Fruit fly (Drosophila melanogaster): ENCODE results near the gene CG7322.

The CG7322 gene

DNA sequence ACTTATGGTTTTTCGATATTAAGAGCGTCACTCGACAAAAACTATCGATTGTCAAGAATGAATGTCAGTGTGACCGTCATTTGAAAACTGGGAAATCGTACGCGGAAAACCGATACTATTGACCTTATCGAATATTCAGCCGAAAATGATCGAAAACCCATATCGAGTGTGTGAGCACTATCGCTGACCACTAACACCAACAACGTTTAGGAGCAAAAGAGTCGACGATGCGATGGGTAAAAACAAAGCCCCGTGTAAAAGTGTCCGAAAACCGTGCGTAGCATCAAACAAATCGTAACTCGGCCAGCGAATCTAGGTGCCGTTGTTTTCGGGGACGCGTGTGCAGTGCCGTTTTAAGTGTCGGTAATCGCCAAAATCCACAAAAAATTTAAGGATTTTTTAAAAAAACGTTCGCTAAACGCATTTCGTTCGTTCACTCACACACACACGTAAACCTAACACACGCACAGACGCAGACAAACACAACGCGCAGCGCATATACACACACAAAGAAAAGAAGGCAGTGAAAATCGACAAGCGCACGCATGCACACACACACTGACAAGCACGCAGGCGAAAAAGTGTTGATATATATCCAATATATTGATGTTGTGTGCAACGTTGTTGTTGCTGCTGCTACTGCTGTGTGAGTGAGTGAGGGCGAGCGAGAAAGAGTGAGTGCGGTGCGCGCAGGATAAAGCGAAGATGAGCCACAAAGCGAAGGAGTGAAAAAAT lies 6.4 kb upstream of the CG7322 start, which contains the start of the genes CG7326 and Dora (continued):
- no peak for TF ChIP-seq Nf-YC (tag; optimal IDR thresholded peaks at IDR 0.05)
- TF ChIP-seq exex (tag; optimal IDR thresholded peaks at IDR 0.05), result no peak
- peak; percentile 94 for TF ChIP-seq HLH4C (GFP tag; IDR thresholded peaks at IDR 0.05; ENCODE audit: partially characterized antibody)
- peak; percentile 29 for TF ChIP-seq psq (GFP tag; optimal IDR thresholded peaks at IDR 0.05)
- peak; percentile 21 for TF ChIP-seq CG6854 (GFP tag; optimal IDR thresholded peaks at IDR 0.05)
- peak; percentile 44 for TF ChIP-seq CG34376 (GFP tag; optimal IDR thresholded peaks at IDR 0.05)
- TF ChIP-seq schlank (tag; optimal IDR thresholded peaks at IDR 0.05), result no peak
- no peak for TF ChIP-seq CG5180 (GFP tag; optimal IDR thresholded peaks at IDR 0.05)
- TF ChIP-seq otp (GFP tag; IDR thresholded peaks at IDR 0.05), result no peak
- TF ChIP-seq hb (GFP tag; IDR thresholded peaks at IDR 0.05; ENCODE audit: partially characterized antibody), result peak; percentile 87
- TF ChIP-seq CG15479 (GFP tag; optimal IDR thresholded peaks at IDR 0.05), result peak; percentile 82
- TF ChIP-seq CG10959 (GFP tag; IDR thresholded peaks at IDR 0.05), result no peak
- no peak for TF ChIP-seq fd102C (GFP tag; optimal IDR thresholded peaks at IDR 0.05)
- no peak for TF ChIP-seq esg (GFP tag; conservative IDR thresholded peaks at IDR 0.05)
- peak; percentile 61 for TF ChIP-seq Lhr (GFP tag; optimal IDR thresholded peaks at IDR 0.05)
- peak; percentile 63 for TF ChIP-seq trem (tag; optimal IDR thresholded peaks at IDR 0.05)
- TF ChIP-seq CG13287 (GFP tag; IDR thresholded peaks at IDR 0.05; ENCODE audit: partially characterized antibody), result peak; percentile 96
- peak; percentile 33 for TF ChIP-seq CG17912 (GFP tag; optimal IDR thresholded peaks at IDR 0.05)
- peak; percentile 42 for TF ChIP-seq CG3995 (GFP tag; optimal IDR thresholded peaks at IDR 0.05)
- no peak for TF ChIP-seq tgo (GFP tag; IDR thresholded peaks at IDR 0.05)
- peak; percentile 68; the same call in 1 of the 2 replicates for TF ChIP-seq CG2129 (GFP tag; IDR thresholded peaks at IDR 0.05; ENCODE audit: partially characterized antibody)
- no peak for TF ChIP-seq Trl (optimal IDR thresholded peaks at IDR 0.05)
- TF ChIP-seq Trl (GFP tag; optimal IDR thresholded peaks at IDR 0.05), result no peak
- TF ChIP-seq gsb (GFP tag; IDR thresholded peaks at IDR 0.05), result no peak
- no peak for TF ChIP-seq Meics (GFP tag; optimal IDR thresholded peaks at IDR 0.05)
- TF ChIP-seq sob (GFP tag; IDR thresholded peaks at IDR 0.05), result peak; percentile 26; the same call in 1 of the 2 replicates
- no peak for TF ChIP-seq Atf3 (GFP tag; optimal IDR thresholded peaks at IDR 0.05)
- no peak for TF ChIP-seq CG10462 (GFP tag; optimal IDR thresholded peaks at IDR 0.05)
- TF ChIP-seq chn (GFP tag; optimal IDR thresholded peaks at IDR 0.05), result no peak
- no peak for TF ChIP-seq wdn (GFP tag; IDR thresholded peaks at IDR 0.05)
- no peak for TF ChIP-seq bowl (GFP tag; IDR thresholded peaks at IDR 0.05)
- TF ChIP-seq nom (GFP tag; optimal IDR thresholded peaks at IDR 0.05), result no peak
- no peak for TF ChIP-seq Optix (GFP tag; IDR thresholded peaks at IDR 0.05)
- TF ChIP-seq CG32772 (GFP tag; IDR thresholded peaks at IDR 0.05), result no peak
- peak; percentile 80 for TF ChIP-seq onecut (GFP tag; IDR thresholded peaks at IDR 0.05)
- TF ChIP-seq Dip3 (GFP tag; optimal IDR thresholded peaks at IDR 0.05), result no peak
- TF ChIP-seq ewg (GFP tag; optimal IDR thresholded peaks at IDR 0.05), result peak; percentile 73
- peak; percentile 32 for TF ChIP-seq B-H2 (GFP tag; optimal IDR thresholded peaks at IDR 0.05)
- peak; percentile 67; the same call in 1 of the 3 replicates for TF ChIP-seq CG34422 (GFP tag; IDR thresholded peaks at IDR 0.05)
- TF ChIP-seq gro (GFP tag; optimal IDR thresholded peaks at IDR 0.05), result no peak
- no peak for TF ChIP-seq zfh1 (GFP tag; IDR thresholded peaks at IDR 0.05)
- no peak for TF ChIP-seq CG10979 (tag; optimal IDR thresholded peaks at IDR 0.05)
- peak; percentile 85 for TF ChIP-seq YL-1 (GFP tag; optimal IDR thresholded peaks at IDR 0.05)
- TF ChIP-seq CG18262 (tag; optimal IDR thresholded peaks at IDR 0.05), result no peak
- peak; percentile 94 for TF ChIP-seq CG34224 (GFP tag; IDR thresholded peaks at IDR 0.05; ENCODE audit: partially characterized antibody)
- TF ChIP-seq CG12219 (GFP tag; optimal IDR thresholded peaks at IDR 0.05), result no peak
- no peak for TF ChIP-seq CG6765 (GFP tag; optimal IDR thresholded peaks at IDR 0.05)
- no peak for TF ChIP-seq CG4404 (GFP tag; IDR thresholded peaks at IDR 0.05)
- peak; percentile 90 for TF ChIP-seq gfzf (GFP tag; optimal IDR thresholded peaks at IDR 0.05)
- peak; percentile 99 for TF ChIP-seq CG11560 (tag; IDR thresholded peaks at IDR 0.05)
